Worm (Caenorhabditis elegans) whole organism, L1 larva: ENCODE measurements around the gene Y69E1A.4.

Experiments used
- egl-13 ChIP-seq: sonication (generic microtip); optimal IDR thresholded peaks from 2 replicates; lab custom pipeline; 2016; ENCODE audit warnings: missing genotype, missing genetic modification reagents, missing genetic modification characterization, missing compliant biosample characterization
- mdl-1 ChIP-seq, 2 experiments: fragments of 150-350 bp; optimal IDR thresholded peaks; 2 replicates each; lab custom pipeline; 2014 to 2017; ENCODE audit warnings: missing biosample characterization in 2 of 2, missing genetic modification characterization in 2 of 2, inconsistent platforms in 1 of 2
- nhr-28 ChIP-seq: fragments of 150-350 bp; optimal IDR thresholded peaks from 2 replicates; lab custom pipeline; 2014; ENCODE audit warnings: missing biosample characterization, missing genetic modification characterization
- snpc-4 ChIP-seq: fragments of 150-350 bp; optimal IDR thresholded peaks from 2 replicates; lab custom pipeline; 2014; ENCODE audit warnings: missing biosample characterization, missing genetic modification characterization

ce11 chrIV:11001614-11002013, 46.6 kb downstream of the Y69E1A.4 start, which contains the start of gene F13H10.9:
- no peak for TF ChIP-seq nhr-28 (tag; lab: Kevin White, UChicago)
- TF ChIP-seq egl-13 (tag; lab: Kevin White, UChicago): no peak
- no peak for TF ChIP-seq snpc-4
- TF ChIP-seq mdl-1 (tag; optimal IDR thresholded peaks at IDR 0.05; lab: Kevin White, UChicago): no peak
